Worm (Caenorhabditis elegans) whole organism, L4 larva: Measurements from ENCODE around the gene C56G2.4.
A peak's percentile ranks its signal among the peaks of the same experiment; 100 is the strongest.

Experiments
- F49E8.2 ChIP-seq: sonication (generic microtip); optimal IDR thresholded peaks from 2 replicates; lab custom pipeline; 2016; ENCODE audit warnings: missing compliant biosample characterization, mild to moderate bottlenecking, missing genetic modification characterization, borderline replicate concordance
- R02D3.7 ChIP-seq: fragments of 150-350 bp; sonication (generic microtip); optimal IDR thresholded peaks from 3 replicates; lab custom pipeline; 2014; ENCODE audit warnings: missing biosample characterization, missing genetic modification characterization
- ZK546.5 ChIP-seq, 2 experiments: sonication (generic microtip); optimal IDR thresholded peaks; 2 replicates each; lab custom pipeline; 2017; ENCODE audit warnings: missing biosample characterization in 2 of 2, missing genetic modification characterization in 2 of 2
- aha-1 ChIP-seq: fragments of 150-350 bp; peaks from one replicate; lab custom pipeline; 2014; ENCODE audit warnings: missing biosample characterization, missing genetic modification characterization
- ama-1 ChIP-seq: fragments of 150-350 bp; optimal IDR thresholded peaks from 2 replicates; lab custom pipeline; 2014; ENCODE audit warnings: inconsistent platforms, mixed read lengths
- ceh-32 ChIP-seq: sonication (generic microtip); optimal IDR thresholded peaks from 2 replicates; lab custom pipeline; 2016; ENCODE audit warnings: mild to moderate bottlenecking, missing genetic modification characterization, missing compliant biosample characterization; ENCODE audit not compliant: poor library complexity
- ctbp-1 ChIP-seq: fragments of 200-800 bp; sonication (Bioruptor generic); IDR thresholded peaks from 2 replicates; pipeline ENCODE4 v1.3.6; 2022; ENCODE audit warnings: missing genetic modification reagents, missing genetic modification characterization, missing compliant biosample characterization
- daf-8 ChIP-seq: fragments of 200-800 bp; sonication (Bioruptor generic); IDR thresholded peaks from 2 replicates; pipeline ENCODE4 v1.3.6; 2022; ENCODE audit warnings: missing genetic modification characterization, missing compliant biosample characterization
- dmd-6 ChIP-seq: fragments of 200-800 bp; sonication (Bioruptor generic); IDR thresholded peaks from 2 replicates; pipeline ENCODE4 v1.3.6; 2022; ENCODE audit warnings: missing genetic modification reagents, missing genetic modification characterization, missing compliant biosample characterization
- duxl-1 ChIP-seq: sonication (generic microtip); optimal IDR thresholded peaks from 2 replicates; lab custom pipeline; 2016; ENCODE audit warnings: mild to moderate bottlenecking, missing genetic modification characterization, moderate library complexity, missing compliant biosample characterization; ENCODE audit not compliant: poor library complexity
- egl-27 ChIP-seq: sonication (generic microtip); optimal IDR thresholded peaks from 3 replicates; lab custom pipeline; 2017; ENCODE audit warnings: missing biosample characterization, missing genetic modification reagents, missing genetic modification characterization
- egl-43 ChIP-seq: fragments of 200-800 bp; sonication (Bioruptor generic); IDR thresholded peaks from 2 replicates; pipeline ENCODE4 v1.3.6; 2022; ENCODE audit warnings: missing genetic modification reagents, missing genetic modification characterization, missing compliant biosample characterization
- fkh-10 ChIP-seq: fragments of 150-350 bp; optimal IDR thresholded peaks from 2 replicates; lab custom pipeline; 2014; ENCODE audit warnings: missing biosample characterization, missing genetic modification reagents, missing genetic modification characterization
- hlh-11 ChIP-seq: fragments of 200-800 bp; sonication (Bioruptor generic); optimal IDR thresholded peaks from 2 replicates; lab custom pipeline; 2018; ENCODE audit warnings: mild to moderate bottlenecking, missing genetic modification characterization, missing compliant biosample characterization
- hlh-30 ChIP-seq: sonication (generic microtip); optimal IDR thresholded peaks from 2 replicates; lab custom pipeline; 2017; ENCODE audit warnings: antibody characterized with exemption, mild to moderate bottlenecking, missing genetic modification characterization, missing compliant biosample characterization; ENCODE audit not compliant: insufficient read depth
- hmg-1.1 ChIP-seq: fragments of 200-800 bp; sonication (Bioruptor generic); IDR thresholded peaks from 2 replicates; pipeline ENCODE4 v1.3.6; 2022; ENCODE audit warnings: missing genetic modification reagents, missing genetic modification characterization, missing compliant biosample characterization
- jun-1 ChIP-seq: fragments of 150-350 bp; optimal IDR thresholded peaks from 2 replicates; lab custom pipeline; 2014; ENCODE audit warnings: missing biosample characterization, missing genetic modification reagents, missing genetic modification characterization
- lim-7 ChIP-seq: fragments of 200-800 bp; sonication (Bioruptor generic); IDR thresholded peaks from 2 replicates; pipeline ENCODE4 v1.3.6; 2022; ENCODE audit warnings: missing genetic modification characterization, missing compliant biosample characterization
- lin-15B ChIP-seq: fragments of 150-350 bp; sonication (generic microtip); optimal IDR thresholded peaks from 3 replicates; lab custom pipeline; 2014; ENCODE audit warnings: missing biosample characterization, missing genetic modification characterization
- lsy-2 ChIP-seq, 2 experiments: fragments of 150-350 bp in 1 of 2; sonication (generic microtip) in 1 of 2; optimal IDR thresholded peaks; 2 replicates each; lab custom pipeline; 2014 to 2017; ENCODE audit warnings: missing biosample characterization in 2 of 2, missing genetic modification characterization in 2 of 2
- mdl-1 ChIP-seq, 2 experiments: fragments of 150-350 bp in 1 of 2; sonication (generic microtip) in 1 of 2; optimal IDR thresholded peaks; 2 replicates each; lab custom pipeline; 2014 to 2017; ENCODE audit warnings: missing biosample characterization in 2 of 2, missing genetic modification characterization in 2 of 2
- mes-2 ChIP-seq: sonication (generic microtip); optimal IDR thresholded peaks from 2 replicates; lab custom pipeline; 2016; ENCODE audit warnings: missing genotype, mild to moderate bottlenecking, missing genetic modification characterization, missing compliant biosample characterization; ENCODE audit not compliant: poor library complexity, severe bottlenecking
- mxl-3 ChIP-seq: fragments of 200-800 bp; sonication (Bioruptor generic); optimal IDR thresholded peaks from 2 replicates; lab custom pipeline; 2018; ENCODE audit warnings: mild to moderate bottlenecking, missing genetic modification characterization, missing compliant biosample characterization
- nhr-11 ChIP-seq: fragments of 150-350 bp; optimal IDR thresholded peaks from 2 replicates; lab custom pipeline; 2014; ENCODE audit warnings: missing biosample characterization, missing genetic modification characterization
- nhr-25 ChIP-seq: sonication (generic microtip); optimal IDR thresholded peaks from 2 replicates; lab custom pipeline; 2017; ENCODE audit warnings: missing genetic modification characterization, mild to moderate bottlenecking, missing compliant biosample characterization, antibody characterized with exemption, moderate library complexity, borderline replicate concordance; ENCODE audit not compliant: insufficient read depth
- nhr-28 ChIP-seq: fragments of 150-350 bp; optimal IDR thresholded peaks from 2 replicates; lab custom pipeline; 2014; ENCODE audit warnings: missing biosample characterization, missing genetic modification characterization
- nhr-42 ChIP-seq: fragments of 200-800 bp; sonication (Bioruptor generic); IDR thresholded peaks from 2 replicates; pipeline ENCODE4 v1.3.6; 2022; ENCODE audit warnings: missing genetic modification characterization, missing compliant biosample characterization
- nhr-76 ChIP-seq: fragments of 150-350 bp; optimal IDR thresholded peaks from 2 replicates; lab custom pipeline; 2014; ENCODE audit warnings: missing biosample characterization, missing genetic modification characterization
- spr-3 ChIP-seq: fragments of 200-800 bp; sonication (Bioruptor generic); optimal IDR thresholded peaks from 2 replicates; lab custom pipeline; 2018; ENCODE audit warnings: mild to moderate bottlenecking, missing genetic modification characterization, missing compliant biosample characterization
- tag-97 ChIP-seq: fragments of 200-800 bp; sonication (Bioruptor generic); IDR thresholded peaks from 2 replicates; pipeline ENCODE4 v1.3.6; 2022; ENCODE audit warnings: missing genetic modification characterization, missing compliant biosample characterization
- tra-1 ChIP-seq: fragments of 200-800 bp; sonication (Bioruptor generic); IDR thresholded peaks from 2 replicates; pipeline ENCODE4 v1.3.6; 2022; ENCODE audit warnings: missing genetic modification reagents, missing genetic modification characterization, missing compliant biosample characterization
- unc-62 ChIP-seq, 3 experiments: fragments of 150-350 bp in 1 of 3; sonication (generic microtip); optimal IDR thresholded peaks in 2 of 3; peaks in 1 of 3; 1 replicate in 1 of 3; 2 replicates in 2 of 3; lab custom pipeline; 2014 to 2017; ENCODE audit warnings: missing biosample characterization in 3 of 3, missing genetic modification characterization in 3 of 3, missing genetic modification reagents in 3 of 3, missing genotype in 1 of 3
- zfp-3 ChIP-seq: fragments of 200-800 bp; sonication (Bioruptor generic); conservative IDR thresholded peaks from 2 replicates; pipeline ENCODE4 v1.3.6; 2022; ENCODE audit warnings: missing genetic modification reagents, missing genetic modification characterization, missing compliant biosample characterization
- zip-2 ChIP-seq: fragments of 150-350 bp; optimal IDR thresholded peaks from 2 replicates; lab custom pipeline; 2014; ENCODE audit warnings: missing biosample characterization, missing genetic modification characterization
- ztf-11 ChIP-seq: fragments of 150-350 bp; optimal IDR thresholded peaks from 2 replicates; lab custom pipeline; 2014; ENCODE audit warnings: missing biosample characterization, missing genetic modification characterization

Gene C56G2.4

ce11 chrIII:6359171-6359854 is 27.8 kb downstream of the C56G2.4 start:
- TF ChIP-seq mes-2 (tag; lab: Kevin White, UChicago) (peak; percentile 18), egl-27 (no peak), tag-97 (GFP tag; lab: Robert Waterston, UW) (no peak), unc-62 (GFP tag; optimal IDR thresholded peaks at IDR 0.05 in 1 of 2; lab: Kevin White, UChicago) (peak in 1 of 2 experiments; percentile 98), unc-62 (tag; optimal IDR thresholded peaks at IDR 0.05; lab: Kevin White, UChicago) (no peak), egl-43 (GFP tag; lab: Robert Waterston, UW) (no peak; the same call in 1 of the 2 replicates), mdl-1 (tag; optimal IDR thresholded peaks at IDR 0.05; lab: Kevin White, UChicago) (peak in 1 of 2 experiments; percentile 34), hmg-1.1 (GFP tag; lab: Robert Waterston, UW) (no peak), nhr-42 (GFP tag; lab: Robert Waterston, UW) (no peak), lsy-2 (tag; optimal IDR thresholded peaks at IDR 0.05; lab: Kevin White, UChicago) (peak in 1 of 2 experiments; percentile 7), ama-1 (peak; percentile 14), fkh-10 (no peak), ctbp-1 (GFP tag; lab: Robert Waterston, UW) (no peak), hlh-30 (tag; lab: Kevin White, UChicago) (peak; percentile 86), ztf-11 (no peak), ceh-32 (no peak), nhr-25 (tag; lab: Kevin White, UChicago) (no peak), nhr-11 (peak; percentile 7)
- TF ChIP-seq, all 104 proteins: peak for 7

DNA sequence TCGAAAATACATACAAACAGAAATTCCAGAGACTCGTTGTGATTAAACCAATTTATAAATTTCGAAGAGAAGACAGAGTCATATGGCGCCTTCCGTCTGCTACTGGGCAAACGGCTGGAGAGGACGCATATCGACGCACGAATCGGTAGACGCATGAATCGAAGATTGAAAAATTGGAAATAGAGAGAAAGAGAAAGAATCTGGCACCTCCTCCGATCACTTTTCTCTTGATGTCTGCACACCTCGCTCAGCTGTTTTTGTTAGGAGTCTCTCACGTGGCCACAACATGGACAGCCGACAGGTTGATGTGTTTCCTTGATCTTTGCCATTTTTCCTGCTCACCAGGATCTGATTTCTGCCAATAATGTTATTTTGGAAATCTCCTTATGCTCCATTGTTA is 28.6 kb downstream of the C56G2.4 start:
- TF ChIP-seq F49E8.2 (tag; lab: Kevin White, UChicago), result no peak
- no peak for TF ChIP-seq lin-15B (tag; lab: Kevin White, UChicago)
- TF ChIP-seq lsy-2 (tag; optimal IDR thresholded peaks at IDR 0.05; lab: Kevin White, UChicago), result peak in 1 of 2 experiments; percentile 31
- TF ChIP-seq jun-1 (tag; lab: Kevin White, UChicago), result no peak
- peak; percentile 35 for TF ChIP-seq nhr-28 (tag; lab: Kevin White, UChicago)
- TF ChIP-seq dmd-6 (GFP tag; lab: Robert Waterston, UW), result peak; percentile 57
- TF ChIP-seq zfp-3, result no peak
- no peak for TF ChIP-seq zip-2 (tag; lab: Kevin White, UChicago)
- TF ChIP-seq mdl-1 (tag; optimal IDR thresholded peaks at IDR 0.05; lab: Kevin White, UChicago), result peak in 1 of 2 experiments; percentile 12
- TF ChIP-seq daf-8 (GFP tag; lab: Robert Waterston, UW), result no peak
- TF ChIP-seq duxl-1 (tag; lab: Kevin White, UChicago), result no peak
- TF ChIP-seq nhr-76 (tag; lab: Kevin White, UChicago), result peak; percentile 38
- peak; percentile 1 for TF ChIP-seq mes-2 (tag; lab: Kevin White, UChicago)
- peak in 1 of 2 experiments; percentile 96 for TF ChIP-seq unc-62 (GFP tag; optimal IDR thresholded peaks at IDR 0.05 in 1 of 2; lab: Kevin White, UChicago)
- no peak for TF ChIP-seq unc-62 (tag; optimal IDR thresholded peaks at IDR 0.05; lab: Kevin White, UChicago)
- peak; percentile 72 for TF ChIP-seq hlh-11 (tag; lab: Kevin White, UChicago)
- TF ChIP-seq R02D3.7 (tag; lab: Kevin White, UChicago), result no peak
- no peak for TF ChIP-seq spr-3 (GFP tag; lab: Kevin White, UChicago)
- 0 out of 2 replicates have a peak, but pooled peaks have one; percentile 41 for TF ChIP-seq tra-1 (GFP tag; lab: Robert Waterston, UW)
- peak; percentile 96 for TF ChIP-seq aha-1 (tag; lab: Kevin White, UChicago)
- peak; percentile 52 for TF ChIP-seq hlh-30 (tag; lab: Kevin White, UChicago)
- TF ChIP-seq lim-7 (GFP tag; lab: Robert Waterston, UW), result no peak
- peak; percentile 62 for TF ChIP-seq mxl-3 (GFP tag; lab: Kevin White, UChicago)
- no peak for TF ChIP-seq ZK546.5 (tag; optimal IDR thresholded peaks at IDR 0.05; lab: Kevin White, UChicago)
- TF ChIP-seq nhr-11, result no peak
- TF ChIP-seq, all 104 proteins: peak for 12
